Fruit fly (Drosophila melanogaster) whole organism, embryonic: ENCODE measurements around the gene Ltn1.
A peak's percentile ranks its signal among the peaks of the same experiment; 100 is the strongest.

Experiments used
- CG11504 ChIP-seq: fragments of 200-800 bp; sonication (Bioruptor generic); optimal IDR thresholded peaks from 3 replicates; lab custom pipeline; 2019; ENCODE audit warnings: missing biosample characterization, mild to moderate bottlenecking, missing genetic modification characterization, moderate library complexity
- CG11560 ChIP-seq: fragments of 200-800 bp; sonication (Bioruptor generic); IDR thresholded peaks from 3 replicates; pipeline ENCODE4 v1.3.6; 2022; ENCODE audit warnings: missing biosample characterization, missing genetic modification characterization
- CG11695 ChIP-seq: fragments of 200-800 bp; sonication (Bioruptor generic); IDR thresholded peaks from 3 replicates; pipeline ENCODE4 v1.3.6; 2022; ENCODE audit warnings: missing biosample characterization, missing genetic modification characterization
- CG12071 ChIP-seq: fragments of 200-800 bp; sonication (Bioruptor generic); optimal IDR thresholded peaks from 3 replicates; lab custom pipeline; 2018; ENCODE audit warnings: missing biosample characterization, mild to moderate bottlenecking, missing genetic modification characterization
- CG12659 ChIP-seq: fragments of 200-800 bp; sonication (Bioruptor generic); optimal IDR thresholded peaks from 3 replicates; lab custom pipeline; 2017; ENCODE audit warnings: mild to moderate bottlenecking, missing biosample characterization, missing genetic modification reagents, missing genetic modification characterization
- CG14014 ChIP-seq: fragments of 200-800 bp; sonication (Bioruptor generic); IDR thresholded peaks from 2 replicates; pipeline ENCODE4 v1.3.6; 2022; ENCODE audit warnings: missing biosample characterization, missing genetic modification characterization
- CG14860 ChIP-seq: fragments of 200-800 bp; sonication (Bioruptor generic); IDR thresholded peaks from 3 replicates; pipeline ENCODE4 v1.3.6; 2022; ENCODE audit warnings: missing biosample characterization, missing genetic modification characterization; ENCODE audit not compliant: partially characterized antibody
- CG17328 ChIP-seq: fragments of 200-800 bp; sonication (Bioruptor generic); IDR thresholded peaks from 2 replicates; pipeline ENCODE4 v1.3.6; 2022; ENCODE audit warnings: missing biosample characterization, missing genetic modification characterization
- CG2889 ChIP-seq: fragments of 200-800 bp; sonication (Bioruptor generic); IDR thresholded peaks from 3 replicates; pipeline ENCODE4 v1.3.6; 2022; ENCODE audit warnings: missing biosample characterization, missing genetic modification characterization
- CG31365 ChIP-seq: fragments of 200-800 bp; sonication (Bioruptor generic); optimal IDR thresholded peaks from 2 replicates; lab custom pipeline; 2018; ENCODE audit warnings: missing biosample characterization, mild to moderate bottlenecking, missing genetic modification characterization
- CG43689 ChIP-seq: fragments of 200-800 bp; sonication (Bioruptor generic); IDR thresholded peaks from 2 replicates; pipeline ENCODE4 v1.3.6; 2022; ENCODE audit warnings: missing biosample characterization, missing genetic modification characterization
- CG4854 ChIP-seq: fragments of 200-800 bp; sonication (Bioruptor generic); optimal IDR thresholded peaks from 2 replicates; lab custom pipeline; 2016; ENCODE audit warnings: missing biosample characterization, missing genetic modification characterization, inconsistent platforms
- CG6683 ChIP-seq: fragments of 200-800 bp; sonication (Bioruptor generic); optimal IDR thresholded peaks from 2 replicates; lab custom pipeline; 2017; ENCODE audit warnings: missing biosample characterization, mild to moderate bottlenecking, missing genetic modification characterization, missing genetic modification reagents
- CG7786 ChIP-seq: fragments of 200-800 bp; sonication (Bioruptor generic); optimal IDR thresholded peaks from 2 replicates; lab custom pipeline; 2016; ENCODE audit warnings: missing biosample characterization, missing genetic modification characterization
- CG8765 ChIP-seq: fragments of 200-800 bp; sonication (Bioruptor generic); IDR thresholded peaks from 2 replicates; pipeline ENCODE4 v1.3.6; 2022; ENCODE audit warnings: missing biosample characterization, missing genetic modification characterization
- CG8924 ChIP-seq: fragments of 200-800 bp; optimal IDR thresholded peaks from 3 replicates; lab custom pipeline; 2019; ENCODE audit warnings: missing biosample characterization, mild to moderate bottlenecking, missing genetic modification characterization, moderate library complexity
- CG9215 ChIP-seq: fragments of 200-800 bp; sonication (Bioruptor generic); IDR thresholded peaks from 2 replicates; pipeline ENCODE4 v1.3.6; 2022; ENCODE audit warnings: missing biosample characterization, missing genetic modification characterization
- Deaf1 ChIP-seq: fragments of 200-800 bp; optimal IDR thresholded peaks from 3 replicates; lab custom pipeline; 2019; ENCODE audit warnings: missing biosample characterization, mild to moderate bottlenecking, missing genetic modification characterization, moderate library complexity
- Ets97D ChIP-seq: fragments of 200-800 bp; sonication (Bioruptor generic); optimal IDR thresholded peaks from 3 replicates; lab custom pipeline; 2016; ENCODE audit warnings: missing biosample characterization, missing genetic modification characterization
- HLH4C ChIP-seq: fragments of 200-800 bp; sonication (Bioruptor generic); IDR thresholded peaks from 3 replicates; pipeline ENCODE4 v1.3.6; 2022; ENCODE audit warnings: missing biosample characterization, missing genetic modification characterization; ENCODE audit not compliant: partially characterized antibody
- Hsf ChIP-seq: fragments of 200-800 bp; sonication (Bioruptor generic); optimal IDR thresholded peaks from 3 replicates; lab custom pipeline; 2016; ENCODE audit warnings: missing biosample characterization, missing genetic modification characterization
- MBD-R2 ChIP-seq: fragments of 200-800 bp; sonication (Bioruptor generic); IDR thresholded peaks from 2 replicates; pipeline ENCODE4 v1.3.6; 2022; ENCODE audit warnings: missing biosample characterization, missing genetic modification characterization
- Sox102F ChIP-seq: fragments of 200-800 bp; sonication (Bioruptor generic); optimal IDR thresholded peaks from 2 replicates; lab custom pipeline; 2018; ENCODE audit warnings: missing biosample characterization, mild to moderate bottlenecking, missing genetic modification characterization, moderate library complexity
- bab2 ChIP-seq: fragments of 200-800 bp; sonication (Bioruptor generic); optimal IDR thresholded peaks from 2 replicates; lab custom pipeline; 2016; ENCODE audit warnings: missing biosample characterization, missing genetic modification characterization
- bowl ChIP-seq: fragments of 200-800 bp; sonication (Bioruptor generic); IDR thresholded peaks from 2 replicates; pipeline ENCODE4 v1.3.6; 2022; ENCODE audit warnings: missing biosample characterization, missing genetic modification characterization
- bsh ChIP-seq, 2 experiments: fragments of 200-800 bp; sonication (Bioruptor generic); optimal IDR thresholded peaks; 2 replicates each; lab custom pipeline; 2017 to 2018; ENCODE audit warnings: mild to moderate bottlenecking in 2 of 2, missing biosample characterization in 2 of 2, missing genetic modification characterization in 2 of 2, moderate library complexity in 1 of 2
- cad ChIP-seq: fragments of >200 bp; optimal IDR thresholded peaks from 2 replicates; lab custom pipeline; 2017; ENCODE audit warnings: missing biosample characterization, missing genetic modification characterization
- da ChIP-seq: fragments of 200-800 bp; sonication (Bioruptor generic); optimal IDR thresholded peaks from 2 replicates; lab custom pipeline; 2016; ENCODE audit warnings: missing biosample characterization, missing genetic modification characterization
- esg ChIP-seq: fragments of 200-800 bp; sonication (Bioruptor generic); conservative IDR thresholded peaks from 2 replicates; pipeline ENCODE4 v1.3.6; 2022; ENCODE audit warnings: missing biosample characterization, missing genetic modification characterization
- gcm2 ChIP-seq: fragments of 200-800 bp; sonication (Bioruptor generic); optimal IDR thresholded peaks from 2 replicates; lab custom pipeline; 2016; ENCODE audit warnings: missing biosample characterization, missing genetic modification characterization
- ind ChIP-seq: fragments of 200-800 bp; sonication (Bioruptor generic); optimal IDR thresholded peaks from 3 replicates; lab custom pipeline; 2016; ENCODE audit warnings: missing biosample characterization, missing genetic modification characterization
- jumu ChIP-seq: fragments of 200-800 bp; sonication (Bioruptor generic); optimal IDR thresholded peaks from 3 replicates; lab custom pipeline; 2016; ENCODE audit warnings: missing biosample characterization, missing genetic modification characterization
- kah ChIP-seq: fragments of 200-800 bp; sonication (Bioruptor generic); optimal IDR thresholded peaks from 2 replicates; lab custom pipeline; 2018; ENCODE audit warnings: missing biosample characterization, mild to moderate bottlenecking, missing genetic modification characterization
- mirr ChIP-seq: fragments of 200-800 bp; sonication (Bioruptor generic); optimal IDR thresholded peaks from 3 replicates; lab custom pipeline; 2018; ENCODE audit warnings: missing biosample characterization, mild to moderate bottlenecking, missing genetic modification characterization
- otp ChIP-seq: fragments of 200-800 bp; sonication (Bioruptor generic); IDR thresholded peaks from 3 replicates; pipeline ENCODE4, ENCODE4 v1.3.6; 2022; ENCODE audit warnings: missing biosample characterization, missing genetic modification characterization
- phol ChIP-seq: fragments of 200-800 bp; sonication (Bioruptor generic); optimal IDR thresholded peaks from 3 replicates; lab custom pipeline; 2018; ENCODE audit warnings: missing biosample characterization, mild to moderate bottlenecking, missing genetic modification characterization, moderate library complexity
- prd ChIP-seq, 3 experiments: fragments of >200 bp in 2 of 3; fragments of 200-800 bp in 1 of 3; sonication (Bioruptor generic) in 1 of 3; optimal IDR thresholded peaks in 2 of 3; IDR thresholded peaks in 1 of 3; 2 replicates in 2 of 3; 3 replicates in 1 of 3; pipeline versions ENCODE4 v1.3.6 to Lab custom; 2017 to 2022; ENCODE audit warnings: missing biosample characterization in 1 of 3, missing genetic modification characterization in 1 of 3
- pros ChIP-seq: fragments of 200-800 bp; sonication (Bioruptor generic); optimal IDR thresholded peaks from 3 replicates; lab custom pipeline; 2019; ENCODE audit warnings: missing biosample characterization, mild to moderate bottlenecking, missing genetic modification characterization, moderate library complexity
- pum ChIP-seq: fragments of 200-800 bp; sonication (Bioruptor generic); optimal IDR thresholded peaks from 2 replicates; lab custom pipeline; 2016; ENCODE audit warnings: missing biosample characterization, missing genetic modification characterization
- pzg ChIP-seq: fragments of 200-800 bp; sonication (Bioruptor generic); optimal IDR thresholded peaks from 3 replicates; lab custom pipeline; 2018; ENCODE audit warnings: missing biosample characterization, mild to moderate bottlenecking, missing genetic modification characterization, moderate library complexity
- repo ChIP-seq: fragments of 200-800 bp; sonication (Bioruptor generic); optimal IDR thresholded peaks from 2 replicates; lab custom pipeline; 2016; ENCODE audit warnings: missing biosample characterization, missing genetic modification characterization
- sens ChIP-seq: fragments of 200-800 bp; sonication (Bioruptor generic); peaks from one replicate; lab custom pipeline; 2016; ENCODE audit warnings: missing biosample characterization, missing genetic modification characterization
- sna ChIP-seq: fragments of 200-800 bp; sonication (Bioruptor generic); IDR thresholded peaks from 2 replicates; pipeline ENCODE4 v1.3.6; 2022; ENCODE audit warnings: missing biosample characterization, missing genetic modification characterization; ENCODE audit not compliant: partially characterized antibody
- sr ChIP-seq: fragments of 200-800 bp; sonication (Bioruptor generic); IDR thresholded peaks from 3 replicates; pipeline ENCODE4 v1.3.6; 2022; ENCODE audit warnings: missing biosample characterization, missing genetic modification characterization
- stwl ChIP-seq: fragments of 200-800 bp; sonication (Bioruptor generic); optimal IDR thresholded peaks from 3 replicates; lab custom pipeline; 2018; ENCODE audit warnings: missing biosample characterization, mild to moderate bottlenecking, missing genetic modification characterization, moderate library complexity
- tin ChIP-seq: fragments of 200-800 bp; sonication (Bioruptor generic); optimal IDR thresholded peaks from 3 replicates; lab custom pipeline; 2016; ENCODE audit warnings: missing biosample characterization, missing genetic modification characterization
- trem ChIP-seq: fragments of 200-800 bp; optimal IDR thresholded peaks from 3 replicates; lab custom pipeline; 2019; ENCODE audit warnings: missing biosample characterization, mild to moderate bottlenecking, missing genetic modification characterization, moderate library complexity
- ttk ChIP-seq: fragments of 200-800 bp; sonication (Bioruptor generic); IDR thresholded peaks from 2 replicates; pipeline ENCODE4 v2.1.2; 2022; ENCODE audit warnings: missing biosample characterization, missing genetic modification characterization
- yki ChIP-seq: fragments of >200 bp; optimal IDR thresholded peaks from 3 replicates; lab custom pipeline; 2018
- zen ChIP-seq: fragments of 200-800 bp; sonication (Bioruptor generic); optimal IDR thresholded peaks from 3 replicates; lab custom pipeline; 2018; ENCODE audit warnings: missing biosample characterization, mild to moderate bottlenecking, missing genetic modification characterization, moderate library complexity

The Ltn1 gene

DNA sequence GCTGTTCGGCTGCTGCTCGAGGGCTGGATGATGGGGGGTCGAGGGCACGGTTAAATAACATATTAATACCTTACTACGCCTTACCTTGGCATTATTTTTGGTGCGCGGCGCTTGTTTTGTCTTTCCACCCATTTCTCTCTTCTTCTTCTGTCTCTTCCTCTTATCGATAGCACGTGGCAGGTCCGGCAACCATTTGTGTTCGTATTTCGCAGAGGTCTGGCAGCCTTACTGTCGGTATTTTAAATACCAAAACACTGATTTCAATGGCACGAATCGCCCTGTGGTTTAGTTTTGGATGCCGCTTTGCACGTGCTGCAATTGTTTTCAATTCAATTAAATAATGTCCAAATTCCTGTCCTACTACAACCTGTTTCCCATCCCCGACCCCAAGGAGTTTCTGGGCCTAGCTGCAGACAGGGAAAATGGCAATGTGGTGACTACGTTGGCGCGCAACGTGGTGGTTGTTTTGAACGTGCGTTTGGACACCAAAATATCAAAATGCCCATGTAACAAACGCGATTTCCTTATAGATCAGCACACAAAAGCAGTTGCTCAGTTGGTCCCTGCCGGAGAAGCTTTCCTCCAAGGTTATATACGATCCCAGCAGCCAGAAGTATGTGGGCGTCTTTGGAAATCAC is at the start of gene Ltn1, which contains the start of gene CG9300 (continued):
- TF ChIP-seq Sox102F (GFP tag; lab: Kevin White, UChicago), result no peak
- no peak for TF ChIP-seq yki
- TF ChIP-seq HLH4C (GFP tag; lab: Robert Waterston, UW), result peak; percentile 43; the same call in 1 of the 3 replicates
- no peak for TF ChIP-seq bowl (GFP tag; lab: Robert Waterston, UW)
- no peak for TF ChIP-seq CG6683 (GFP tag; lab: Kevin White, UChicago)
- TF ChIP-seq trem (tag; lab: Kevin White, UChicago), result peak; percentile 76
- TF ChIP-seq phol (tag; lab: Kevin White, UChicago), result peak; percentile 53
- peak; percentile 41; the same call in 1 of the 2 replicates for TF ChIP-seq CG17328 (GFP tag; lab: Robert Waterston, UW)
- peak; percentile 97 for TF ChIP-seq MBD-R2
- TF ChIP-seq repo, result no peak
- TF ChIP-seq bsh (GFP tag; optimal IDR thresholded peaks at IDR 0.05; lab: Kevin White, UChicago), result no peak
- no peak for TF ChIP-seq tin
- peak; percentile 77 for TF ChIP-seq CG12659 (GFP tag; lab: Kevin White, UChicago)
- peak; percentile 72 for TF ChIP-seq cad (GFP tag; lab: Kevin White, UChicago)
- peak; percentile 77 for TF ChIP-seq Ets97D
- peak; percentile 35 for TF ChIP-seq jumu
- peak; percentile 1 for TF ChIP-seq CG7786 (GFP tag; lab: Kevin White, UChicago)
- no peak for TF ChIP-seq ttk (GFP tag; lab: Robert Waterston, UW)
- no peak for TF ChIP-seq pros (GFP tag; lab: Kevin White, UChicago)
- no peak for TF ChIP-seq CG9215 (GFP tag; lab: Robert Waterston, UW)
- no peak for TF ChIP-seq mirr (GFP tag; lab: Kevin White, UChicago)
- peak; percentile 59 for TF ChIP-seq kah (GFP tag; lab: Kevin White, UChicago)
- no peak for TF ChIP-seq sr (GFP tag; lab: Robert Waterston, UW)
- TF ChIP-seq CG8765 (GFP tag; lab: Robert Waterston, UW), result no peak
- TF ChIP-seq CG2889 (GFP tag; lab: Robert Waterston, UW), result no peak
- no peak for TF ChIP-seq prd (optimal IDR thresholded peaks at IDR 0.05; lab: Kevin White, UChicago)
- TF ChIP-seq prd (GFP tag; IDR thresholded peaks at IDR 0.05; lab: Robert Waterston, UW), result peak; percentile 33; the same call in 1 of the 3 replicates
- peak; percentile 95 for TF ChIP-seq pzg (GFP tag; lab: Kevin White, UChicago)
- TF ChIP-seq ind (GFP tag; lab: Kevin White, UChicago), result no peak
- TF ChIP-seq sens (GFP tag; lab: Kevin White, UChicago), result peak; percentile 93
- TF ChIP-seq zen (tag; lab: Kevin White, UChicago), result no peak
- TF ChIP-seq CG31365 (tag; lab: Kevin White, UChicago), result peak; percentile 8
- no peak for TF ChIP-seq CG8924 (tag; lab: Kevin White, UChicago)
- TF ChIP-seq sna (GFP tag; lab: Robert Waterston, UW), result peak; percentile 57; the same call in 1 of the 2 replicates
- peak; percentile 22 for TF ChIP-seq da (GFP tag; lab: Kevin White, UChicago)
- TF ChIP-seq CG12071 (GFP tag; lab: Kevin White, UChicago), result no peak
- no peak for TF ChIP-seq CG11560 (tag; lab: Robert Waterston, UW)
- TF ChIP-seq CG11695 (GFP tag; lab: Robert Waterston, UW), result 0 out of 3 replicates have a peak, but pooled peaks have one; percentile 14
- TF ChIP-seq stwl, result peak; percentile 81
- 0 out of 3 replicates have a peak, but pooled peaks have one; percentile 21 for TF ChIP-seq otp (GFP tag; lab: Robert Waterston, UW)
- peak; percentile 17 for TF ChIP-seq Hsf (GFP tag; lab: Kevin White, UChicago)
- no peak for TF ChIP-seq Deaf1 (tag; lab: Kevin White, UChicago)
- no peak for TF ChIP-seq bab2
- no peak for TF ChIP-seq CG43689 (GFP tag; lab: Robert Waterston, UW)
- no peak for TF ChIP-seq pum (GFP tag; lab: Kevin White, UChicago)
- no peak for TF ChIP-seq CG14860 (GFP tag; lab: Robert Waterston, UW)
- no peak for TF ChIP-seq CG4854 (GFP tag; lab: Kevin White, UChicago)
- TF ChIP-seq esg (GFP tag; lab: Robert Waterston, UW), result no peak
- TF ChIP-seq gcm2 (GFP tag; lab: Kevin White, UChicago), result no peak
- no peak for TF ChIP-seq CG11504 (tag; lab: Kevin White, UChicago)
- no peak for TF ChIP-seq CG14014
